Fruit fly (Drosophila melanogaster) whole organism: ENCODE data around the gene CG1416.

Experiments
- CG8478 ChIP-seq: fragments of >200 bp; optimal IDR thresholded peaks from 2 replicates; lab custom pipeline; 2018; ENCODE audit warnings: inconsistent platforms
- Dll ChIP-seq: fragments of >200 bp; optimal IDR thresholded peaks from 2 replicates; lab custom pipeline; 2017
- EcR ChIP-seq, 2 experiments: fragments of >200 bp; optimal IDR thresholded peaks; 2 replicates each; lab custom pipeline; 2017; ENCODE audit warnings: missing biosample characterization in 2 of 2, missing genetic modification characterization in 2 of 2, missing genetic modification reagents in 2 of 2
- pan ChIP-seq: fragments of >200 bp; optimal IDR thresholded peaks from 2 replicates; lab custom pipeline; 2017
- psq ChIP-seq: fragments of >200 bp; optimal IDR thresholded peaks from 2 replicates; lab custom pipeline; 2017
- usp ChIP-seq: fragments of >200 bp; optimal IDR thresholded peaks from 2 replicates; lab custom pipeline; 2017; ENCODE audit warnings: missing biosample characterization, missing genetic modification characterization, mixed read lengths

CG1416 gene

DNA sequence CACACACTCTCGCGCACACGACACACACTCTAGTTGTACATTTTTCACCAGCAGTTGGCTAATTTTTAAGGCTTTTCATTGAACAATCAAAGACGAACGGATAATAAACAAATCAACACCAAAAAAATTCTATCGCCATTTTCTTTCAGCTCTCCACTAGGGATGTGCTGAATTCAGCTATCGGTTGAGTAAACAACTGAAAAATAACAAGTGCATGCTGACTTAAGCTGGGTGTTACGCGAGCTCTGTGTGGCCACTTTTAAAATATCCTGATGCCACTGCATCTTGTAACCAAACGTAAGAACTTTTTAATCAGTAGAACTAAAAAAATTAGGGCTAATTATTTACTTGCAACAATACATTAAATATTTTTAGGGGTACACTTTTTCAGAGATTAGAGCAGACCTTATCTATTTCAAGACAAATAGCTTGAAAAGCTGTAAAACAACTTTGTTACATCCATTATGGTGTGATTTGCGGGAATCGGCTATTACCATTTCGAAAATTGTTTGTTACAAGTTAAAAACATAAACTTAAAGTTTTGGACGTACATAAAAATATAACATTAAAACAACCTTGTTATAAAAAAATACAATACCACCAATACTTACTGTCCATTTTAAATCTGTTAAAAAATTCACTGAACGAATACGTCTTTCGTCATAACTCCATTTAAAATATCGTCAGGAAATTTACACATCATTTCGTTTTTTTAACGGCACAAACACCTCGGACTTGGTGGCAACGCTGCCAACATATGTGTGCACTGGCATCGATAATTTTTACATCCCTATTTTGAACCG is at the start of gene CG1416, which contains the start of gene step:
TSS of gene CG1416 (plus strand) at position 747 of the 803 bp plus-strand sequence.
TSS of gene step (minus strand) at position 203 of the 803 bp plus-strand sequence.
- no peak for TF ChIP-seq usp
- TF ChIP-seq psq: no peak
- no peak for TF ChIP-seq pan (lab: Kevin White, UChicago)
- TF ChIP-seq EcR (GFP tag; optimal IDR thresholded peaks at IDR 0.05; lab: Kevin White, UChicago): no peak
- TF ChIP-seq Dll: no peak
- TF ChIP-seq CG8478: no peak

DNA sequence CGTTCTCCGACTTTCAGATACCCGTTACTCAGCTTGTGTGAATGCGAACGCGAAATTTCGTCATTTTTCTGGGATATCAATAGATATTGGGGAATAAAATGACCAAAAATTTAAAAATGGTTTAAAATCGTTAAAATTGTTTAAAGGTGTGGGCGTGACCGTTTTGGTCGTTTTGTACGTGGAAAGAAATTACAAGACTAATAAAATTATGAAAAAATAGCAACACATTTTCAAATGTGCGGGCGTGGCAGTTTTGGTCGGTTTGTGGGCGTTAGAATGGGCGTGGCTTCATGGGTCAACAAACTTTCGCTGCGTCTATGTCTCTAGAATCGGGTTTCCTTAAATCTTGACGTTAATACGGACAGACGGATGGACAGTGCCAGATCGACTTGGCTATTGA is 31.7 kb upstream of the CG1416 start:
- TF ChIP-seq psq: no peak
- TF ChIP-seq EcR (GFP tag; optimal IDR thresholded peaks at IDR 0.05; lab: Kevin White, UChicago): no peak
- TF ChIP-seq pan (lab: Kevin White, UChicago): no peak

DNA sequence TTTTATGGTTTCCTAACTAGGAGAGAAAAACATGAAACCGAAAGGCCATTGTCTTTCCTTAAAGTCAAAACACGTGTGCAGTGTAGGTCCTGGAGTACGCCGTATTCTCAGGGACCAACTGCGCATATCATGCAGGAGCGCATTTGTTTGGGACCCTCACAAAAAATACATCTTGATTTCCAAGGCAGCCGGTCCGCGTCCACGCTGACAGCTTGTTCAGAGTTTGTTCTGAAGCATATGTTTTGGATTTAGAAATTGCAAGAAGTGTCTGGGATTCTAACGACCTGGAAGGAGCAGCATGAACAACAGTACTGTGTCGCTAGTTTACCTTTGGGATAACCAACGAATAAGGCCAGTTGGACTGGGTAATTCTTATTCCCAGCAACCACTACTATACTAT is 8.9 kb upstream of the CG1416 start:
- TF ChIP-seq psq (no peak), EcR (GFP tag; optimal IDR thresholded peaks at IDR 0.05; lab: Kevin White, UChicago) (no peak), Dll (no peak), pan (lab: Kevin White, UChicago) (no peak), usp (no peak), CG8478 (no peak)

DNA sequence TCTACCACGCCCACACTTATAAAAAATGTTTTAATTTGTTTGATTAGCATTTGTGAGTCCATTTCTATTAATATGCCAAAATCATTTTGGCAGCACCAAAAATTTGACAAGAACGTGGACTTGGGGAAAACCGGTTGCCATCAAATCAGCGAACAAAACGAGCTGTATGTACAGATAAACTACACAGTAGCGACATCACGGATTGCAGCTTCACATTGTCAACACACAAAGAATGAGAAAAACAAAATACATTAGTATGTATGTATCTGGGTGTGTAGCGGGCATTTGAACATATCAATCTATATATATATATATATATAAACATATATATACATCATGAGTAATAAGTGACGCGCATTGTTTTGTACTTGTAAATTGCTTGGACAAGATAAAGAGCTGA is 5.0 kb upstream of the CG1416 start:
- no peak for TF ChIP-seq Dll
- no peak for TF ChIP-seq pan (lab: Kevin White, UChicago)
- no peak for TF ChIP-seq CG8478
- TF ChIP-seq EcR (GFP tag; optimal IDR thresholded peaks at IDR 0.05; lab: Kevin White, UChicago): no peak
- TF ChIP-seq psq: no peak
- TF ChIP-seq usp: no peak

DNA sequence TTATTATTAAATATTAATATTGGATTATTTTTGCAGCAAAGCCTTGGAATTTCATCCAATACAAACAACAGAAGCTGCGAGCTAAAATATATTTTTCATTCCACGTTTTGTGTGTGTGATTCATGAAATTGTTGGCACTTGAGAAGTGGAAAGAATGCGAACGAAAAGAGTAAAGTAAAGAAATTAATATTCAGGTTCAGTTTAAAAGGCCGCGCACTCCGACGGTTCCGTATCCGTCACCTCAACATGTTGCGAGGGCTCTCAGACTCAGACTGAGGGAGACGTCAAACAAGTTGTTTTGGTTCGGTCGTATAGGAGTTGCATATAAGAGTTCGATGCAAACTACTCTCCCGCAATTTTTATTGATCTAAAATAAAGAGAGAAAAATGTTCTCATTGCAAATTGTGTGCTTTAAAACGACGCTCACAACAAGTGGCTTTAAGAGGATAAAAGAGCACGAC is 4.3 kb upstream of the CG1416 start:
- TF ChIP-seq CG8478: no peak

DNA sequence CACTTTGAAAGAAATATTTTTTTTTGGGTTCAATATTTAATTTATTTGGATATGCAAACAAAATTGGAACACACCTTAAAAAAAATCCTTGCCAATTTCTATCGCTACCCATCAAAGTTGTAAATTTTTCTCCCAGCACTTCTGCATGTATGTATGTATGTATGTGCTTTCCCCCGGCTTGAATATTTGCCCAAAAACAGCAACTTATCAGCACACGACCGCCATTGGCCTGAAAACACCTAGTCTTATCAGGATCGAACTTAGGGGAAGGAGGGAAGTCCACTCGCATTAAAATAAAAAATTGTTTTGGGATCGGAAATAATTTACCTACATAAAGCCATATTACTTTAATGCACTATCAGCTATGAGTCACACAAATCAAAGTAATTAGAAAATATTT is 3.8 kb upstream of the CG1416 start:
- TF ChIP-seq CG8478: no peak
- TF ChIP-seq Dll: no peak
- TF ChIP-seq EcR (GFP tag; optimal IDR thresholded peaks at IDR 0.05; lab: Kevin White, UChicago): no peak
- TF ChIP-seq usp: no peak
- no peak for TF ChIP-seq psq

DNA sequence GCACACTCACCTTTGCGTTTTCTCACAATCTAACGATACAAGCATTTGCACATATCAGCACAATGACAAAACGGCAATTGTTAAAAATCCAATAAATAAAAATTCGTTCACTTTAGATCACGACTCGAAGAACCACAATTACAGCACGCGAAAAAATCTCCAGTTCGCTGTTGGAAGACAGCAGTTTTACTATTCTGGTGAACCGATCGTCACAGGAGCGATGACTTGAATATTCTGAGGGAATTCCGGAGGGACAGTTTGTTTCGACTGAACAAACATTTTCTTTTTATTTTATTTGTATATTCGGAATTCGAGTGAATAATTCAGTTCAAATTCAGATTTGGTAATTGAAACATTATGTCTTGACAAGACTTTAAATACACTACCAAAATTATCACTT is 2.5 kb upstream of the CG1416 start:
- TF ChIP-seq CG8478: no peak
- no peak for TF ChIP-seq psq
- no peak for TF ChIP-seq EcR (GFP tag; optimal IDR thresholded peaks at IDR 0.05; lab: Kevin White, UChicago)
- TF ChIP-seq usp: no peak

DNA sequence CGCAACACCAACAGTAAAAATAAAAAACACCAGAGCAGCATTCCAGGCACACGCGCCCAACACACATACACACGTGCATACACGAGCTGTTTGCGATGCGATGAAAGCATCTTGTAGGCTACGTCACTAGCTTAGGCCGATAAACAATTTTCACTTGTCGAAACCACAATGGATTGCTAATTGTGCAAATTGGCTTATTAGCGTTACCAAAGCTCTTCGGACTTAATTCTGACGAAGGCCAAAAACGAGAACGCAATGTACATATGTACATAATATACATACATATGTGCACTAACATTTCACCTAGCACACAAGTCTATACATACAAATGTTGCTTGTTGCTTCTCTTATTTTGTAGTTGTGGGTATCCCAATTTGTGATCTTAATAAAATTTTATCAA is 1.1 kb upstream of the CG1416 start:
- TF ChIP-seq Dll (no peak), EcR (GFP tag; optimal IDR thresholded peaks at IDR 0.05; lab: Kevin White, UChicago) (no peak), usp (no peak), CG8478 (no peak), psq (no peak), pan (lab: Kevin White, UChicago) (no peak)

DNA sequence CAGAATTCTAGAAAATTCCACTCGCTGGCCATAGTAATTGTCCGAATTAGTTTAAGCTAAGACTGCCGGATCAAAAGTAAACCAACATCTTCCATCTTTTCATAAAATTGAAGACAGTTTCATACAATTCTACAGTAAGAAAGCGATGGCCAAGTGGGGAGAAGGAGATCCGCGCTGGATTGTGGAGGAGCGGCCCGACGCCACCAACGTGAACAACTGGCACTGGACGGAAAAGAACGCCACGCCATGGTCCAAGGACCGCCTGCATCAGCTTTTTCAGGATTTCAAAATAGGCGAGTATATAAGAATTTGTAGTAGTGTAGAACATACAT is 223 bp downstream of the CG1416 start:
- TF ChIP-seq Dll: no peak
- no peak for TF ChIP-seq pan (lab: Kevin White, UChicago)
- no peak for TF ChIP-seq CG8478
- no peak for TF ChIP-seq psq
- TF ChIP-seq EcR (GFP tag; optimal IDR thresholded peaks at IDR 0.05; lab: Kevin White, UChicago): no peak
- TF ChIP-seq usp: no peak

DNA sequence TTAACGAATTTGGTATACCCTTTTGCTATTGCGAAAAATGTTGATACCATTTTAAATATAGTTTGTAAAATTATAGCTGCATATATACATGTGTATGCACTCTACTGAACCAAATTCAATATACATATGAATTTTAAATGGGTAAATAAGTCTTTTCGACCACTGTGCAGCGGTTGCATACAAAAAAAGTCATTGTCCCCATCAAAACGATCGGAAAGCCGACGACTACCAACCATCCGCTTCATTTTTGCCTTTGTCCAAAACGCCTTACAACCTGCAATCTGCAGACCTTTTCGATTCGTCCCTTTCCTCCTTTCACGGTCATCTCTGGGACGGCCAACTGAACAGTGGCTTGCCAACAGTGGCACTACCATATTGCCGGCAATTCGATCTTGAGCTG is 7.1 kb downstream of the CG1416 start:
- TF ChIP-seq usp: no peak
- TF ChIP-seq pan (lab: Kevin White, UChicago): no peak
- TF ChIP-seq psq: no peak

DNA sequence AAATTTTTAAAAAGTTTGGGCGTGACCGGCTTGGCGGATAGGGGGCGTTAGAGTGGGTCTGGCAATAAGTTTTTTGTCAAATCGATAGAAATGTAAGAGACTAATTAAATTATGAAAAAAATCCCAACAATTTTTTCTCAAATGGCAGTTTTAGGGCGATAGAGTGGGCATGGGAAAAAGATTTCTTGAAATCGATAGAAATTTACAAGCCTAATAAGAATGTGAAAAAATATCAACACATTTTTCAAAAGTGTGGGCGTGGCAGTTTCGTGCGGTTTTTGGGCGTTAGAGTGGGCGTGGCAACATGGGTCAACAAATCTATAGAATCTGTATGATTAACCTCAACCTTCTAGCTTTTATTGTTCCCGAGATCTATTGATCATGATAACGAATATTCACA is 11.7 kb downstream of the CG1416 start:
- TF ChIP-seq pan (lab: Kevin White, UChicago) (no peak), psq (no peak), EcR (GFP tag; optimal IDR thresholded peaks at IDR 0.05; lab: Kevin White, UChicago) (no peak), Dll (no peak), usp (no peak)

DNA sequence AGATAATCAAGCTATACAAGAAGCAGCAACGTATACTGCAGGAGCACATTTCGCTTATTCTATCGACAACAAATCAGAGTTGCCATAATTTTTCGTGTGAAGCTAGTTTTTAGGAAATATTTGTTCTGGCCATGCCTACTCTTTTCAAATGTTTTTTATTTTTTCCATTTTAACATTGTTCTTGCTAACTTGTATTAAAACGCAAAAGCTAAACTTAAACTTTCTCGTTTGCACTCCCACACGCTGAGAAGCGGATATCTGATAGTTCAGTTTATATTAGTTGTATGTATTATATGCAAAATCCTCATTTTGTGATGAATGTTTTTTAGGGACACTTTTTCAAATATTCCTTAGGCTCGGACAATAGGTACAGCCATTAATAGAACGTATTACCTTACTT is 26.2 kb downstream of the CG1416 start, which contains the start of gene CG11630:
TSS of gene CG11630 (minus strand) at position 101 of the 400 bp plus-strand sequence.
- no peak for TF ChIP-seq EcR (GFP tag; optimal IDR thresholded peaks at IDR 0.05; lab: Kevin White, UChicago)
- no peak for TF ChIP-seq CG8478
- no peak for TF ChIP-seq pan (lab: Kevin White, UChicago)
- TF ChIP-seq psq: no peak
- no peak for TF ChIP-seq usp
- no peak for TF ChIP-seq Dll

DNA sequence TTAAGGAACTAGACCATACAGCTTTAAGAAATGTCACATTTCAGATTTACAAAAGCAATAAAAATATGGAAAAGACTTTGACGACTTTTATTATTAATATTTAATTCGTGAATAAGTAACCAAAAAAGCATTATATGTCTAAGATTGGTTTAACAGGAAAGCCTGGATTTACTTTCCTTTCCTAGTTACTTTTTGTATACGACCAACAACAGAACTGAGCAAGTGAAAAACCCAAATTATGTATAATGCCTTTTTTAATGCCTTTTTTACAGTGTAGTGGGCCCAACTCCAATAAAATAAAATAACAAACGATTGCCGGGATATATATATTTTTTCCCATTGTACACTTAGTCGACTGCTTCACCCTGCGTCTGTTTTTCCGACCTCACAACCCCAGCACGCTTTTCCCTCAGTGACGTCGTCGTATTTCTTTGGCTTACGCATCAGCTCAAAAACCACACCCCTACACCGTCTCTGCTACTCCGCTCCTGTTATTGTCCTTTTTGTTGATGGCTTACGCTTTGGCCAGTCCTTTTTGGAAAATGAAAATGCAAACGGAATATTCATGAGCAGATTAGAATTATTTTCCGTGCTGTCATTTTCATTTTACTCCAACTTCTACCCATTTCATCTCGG is 27.1 kb downstream of the CG1416 start:
- TF ChIP-seq psq: no peak
- no peak for TF ChIP-seq pan (lab: Kevin White, UChicago)
- no peak for TF ChIP-seq Dll
- TF ChIP-seq CG8478: no peak
- TF ChIP-seq EcR (GFP tag; optimal IDR thresholded peaks at IDR 0.05; lab: Kevin White, UChicago): no peak
- no peak for TF ChIP-seq usp

DNA sequence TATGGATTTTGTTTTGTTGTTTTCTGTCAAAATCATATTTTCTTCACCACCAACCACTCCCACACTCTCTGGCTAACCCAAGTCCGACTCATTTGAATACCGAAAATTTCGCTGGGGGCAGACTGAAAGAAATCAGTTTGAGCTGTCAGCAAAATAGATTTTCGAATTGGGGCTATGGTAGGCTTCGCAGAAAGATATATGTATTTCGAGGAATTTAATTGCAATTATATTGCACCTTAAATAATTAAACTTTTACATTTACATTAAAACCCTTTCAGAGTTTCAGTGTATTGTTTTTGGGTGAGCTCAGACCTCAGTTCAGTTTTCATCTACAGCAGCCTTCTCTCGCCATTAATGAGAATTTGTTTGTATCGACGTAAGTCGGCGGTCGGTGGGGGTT is 29.2 kb downstream of the CG1416 start:
- TF ChIP-seq EcR (GFP tag; optimal IDR thresholded peaks at IDR 0.05; lab: Kevin White, UChicago) (no peak), Dll (no peak), pan (lab: Kevin White, UChicago) (no peak), CG8478 (no peak), usp (no peak), psq (no peak)
